Fruit fly (Drosophila melanogaster) whole organism, prepupa: ENCODE data around the gene CG32099.
A peak's percentile ranks its signal among the peaks of the same experiment; 100 is the strongest.

ENCODE experiments used
- CG11762 ChIP-seq: fragments of 200-800 bp; sonication (Bioruptor generic); optimal IDR thresholded peaks from 3 replicates; lab custom pipeline; 2016; ENCODE audit warnings: missing biosample characterization, missing genetic modification characterization; ENCODE audit not compliant: insufficient read depth
- CG16779 ChIP-seq: fragments of 200-800 bp; sonication (Bioruptor generic); optimal IDR thresholded peaks from 3 replicates; lab custom pipeline; 2017; ENCODE audit warnings: missing biosample characterization, mild to moderate bottlenecking, missing genetic modification characterization
- CG32006 ChIP-seq: fragments of 200-800 bp; sonication (Bioruptor generic); optimal IDR thresholded peaks from 3 replicates; lab custom pipeline; 2017; ENCODE audit warnings: missing biosample characterization, mild to moderate bottlenecking, missing genetic modification characterization
- CG6854 ChIP-seq: fragments of 200-800 bp; sonication (Bioruptor generic); optimal IDR thresholded peaks from 2 replicates; lab custom pipeline; 2017; ENCODE audit warnings: missing biosample characterization, mild to moderate bottlenecking, missing genetic modification characterization
- CG8632 ChIP-seq: fragments of 200-800 bp; sonication (Bioruptor generic); optimal IDR thresholded peaks from 3 replicates; lab custom pipeline; 2016; ENCODE audit warnings: missing biosample characterization, missing genetic modification characterization
- Eip93F ChIP-seq: fragments of 200-800 bp; sonication (Bioruptor generic); optimal IDR thresholded peaks from 2 replicates; lab custom pipeline; 2016; ENCODE audit warnings: missing biosample characterization, mild to moderate bottlenecking, missing genetic modification characterization
- Ets21C ChIP-seq: fragments of 200-800 bp; sonication (Bioruptor generic); optimal IDR thresholded peaks from 3 replicates; lab custom pipeline; 2016; ENCODE audit warnings: missing biosample characterization, missing genetic modification characterization
- Gug ChIP-seq: fragments of 200-800 bp; sonication (Bioruptor generic); IDR thresholded peaks from 2 replicates; pipeline ENCODE4 v1.3.6; 2022; ENCODE audit warnings: missing biosample characterization, missing genetic modification characterization
- Hr38 ChIP-seq: sonication (Bioruptor generic); optimal IDR thresholded peaks from 2 replicates; lab custom pipeline; 2016; ENCODE audit warnings: missing biosample characterization, missing genetic modification characterization
- Hr39 ChIP-seq: fragments of 200-800 bp; sonication (Bioruptor generic); optimal IDR thresholded peaks from 2 replicates; lab custom pipeline; 2016; ENCODE audit warnings: missing biosample characterization, missing genetic modification characterization
- Smox ChIP-seq: fragments of 200-800 bp; sonication (Bioruptor generic); optimal IDR thresholded peaks from 3 replicates; lab custom pipeline; 2016; ENCODE audit warnings: missing biosample characterization, missing genetic modification characterization
- achi ChIP-seq: fragments of 200-800 bp; sonication (Bioruptor generic); optimal IDR thresholded peaks from 3 replicates; lab custom pipeline; 2016; ENCODE audit warnings: missing biosample characterization, missing genetic modification characterization
- net ChIP-seq: fragments of 200-800 bp; sonication (Bioruptor generic); optimal IDR thresholded peaks from 3 replicates; lab custom pipeline; 2016; ENCODE audit warnings: missing biosample characterization, missing genetic modification characterization
- topi ChIP-seq: fragments of 200-800 bp; sonication (Bioruptor generic); optimal IDR thresholded peaks from 3 replicates; lab custom pipeline; 2016; ENCODE audit warnings: missing biosample characterization, missing genetic modification characterization

DNA sequence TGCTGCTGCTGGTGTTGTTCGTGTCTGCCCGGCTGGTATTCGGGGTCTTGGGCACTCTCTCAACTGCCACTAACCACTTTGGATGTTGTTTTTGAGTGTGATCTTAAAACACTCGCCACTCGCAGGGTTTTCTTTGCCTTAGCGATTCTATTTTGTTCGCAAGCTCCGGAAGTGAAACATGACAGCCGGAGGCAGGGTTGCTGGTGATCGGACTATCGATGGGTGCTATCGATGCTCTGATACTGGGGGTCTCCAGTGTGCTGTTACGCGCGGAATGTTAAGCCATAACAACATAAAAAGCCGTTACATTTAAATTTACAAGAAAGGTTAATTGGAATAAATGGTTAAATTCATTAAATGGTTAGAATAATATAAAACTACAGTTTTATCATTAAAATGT, 24.1 kb upstream of the CG32099 start, which contains the start of gene yps:
- no peak for TF ChIP-seq CG32006 (GFP tag; lab: Kevin White, UChicago)
- TF ChIP-seq CG11762 (GFP tag; lab: Kevin White, UChicago), result peak; percentile 49
- no peak for TF ChIP-seq Hr38 (GFP tag; lab: Kevin White, UChicago)
- peak; percentile 97 for TF ChIP-seq CG6854 (GFP tag; lab: Kevin White, UChicago)
- TF ChIP-seq net (GFP tag; lab: Kevin White, UChicago), result peak; percentile 93
- TF ChIP-seq CG8632, result peak; percentile 76
- TF ChIP-seq CG16779, result peak; percentile 79
- TF ChIP-seq Ets21C (GFP tag; lab: Kevin White, UChicago), result peak; percentile 61
- no peak for TF ChIP-seq Gug (GFP tag; lab: Robert Waterston, UW)
- TF ChIP-seq Smox (GFP tag; lab: Kevin White, UChicago), result peak; percentile 85
- TF ChIP-seq topi, result peak; percentile 90
- TF ChIP-seq Hr39, result peak; percentile 74
- peak; percentile 0 for TF ChIP-seq Eip93F (GFP tag; lab: Kevin White, UChicago)
- TF ChIP-seq achi (GFP tag; lab: Kevin White, UChicago), result peak; percentile 99
